Worm (Caenorhabditis elegans) whole organism, L2 larva: ENCODE results near the gene mpz-5.

Experiments used
- ZK546.5 ChIP-seq: sonication (generic microtip); optimal IDR thresholded peaks from 2 replicates; lab custom pipeline; 2017; ENCODE audit warnings: missing biosample characterization, missing genetic modification characterization
- ceh-16 ChIP-seq: fragments of 150-350 bp; optimal IDR thresholded peaks from 2 replicates; lab custom pipeline; 2014; ENCODE audit warnings: missing biosample characterization, missing genetic modification characterization
- elt-3 ChIP-seq: sonication (generic microtip); optimal IDR thresholded peaks from 2 replicates; lab custom pipeline; 2017; ENCODE audit warnings: missing biosample characterization, missing genetic modification characterization
- lin-13 ChIP-seq: fragments of 150-350 bp; optimal IDR thresholded peaks from 2 replicates; lab custom pipeline; 2014; ENCODE audit warnings: missing biosample characterization, missing genetic modification reagents, missing genetic modification characterization
- lsy-2 ChIP-seq, 2 experiments: fragments of 150-350 bp in 1 of 2; sonication (generic microtip) in 1 of 2; optimal IDR thresholded peaks; 2 replicates each; lab custom pipeline; 2014 to 2017; ENCODE audit warnings: missing biosample characterization in 2 of 2, missing genetic modification characterization in 2 of 2
- zag-1 ChIP-seq: fragments of 150-350 bp; optimal IDR thresholded peaks from 2 replicates; lab custom pipeline; 2014; ENCODE audit warnings: missing biosample characterization, missing genetic modification characterization
- ztf-11 ChIP-seq: sonication (generic microtip); optimal IDR thresholded peaks from 2 replicates; lab custom pipeline; 2017; ENCODE audit warnings: missing biosample characterization, missing genetic modification characterization

- no peak for TF ChIP-seq ztf-11 (tag; lab: Kevin White, UChicago)
- TF ChIP-seq lsy-2 (tag; optimal IDR thresholded peaks at IDR 0.05; lab: Kevin White, UChicago) = no peak
- TF ChIP-seq zag-1 (tag; lab: Kevin White, UChicago) = no peak
- TF ChIP-seq lin-13 (GFP tag; lab: Kevin White, UChicago) = no peak
- TF ChIP-seq ZK546.5 (tag; lab: Kevin White, UChicago) = no peak
- no peak for TF ChIP-seq elt-3 (tag; lab: Kevin White, UChicago)
- no peak for TF ChIP-seq ceh-16 (tag; lab: Kevin White, UChicago)
These were observed 23.6 kb downstream of the mpz-5 start, which contains the start of the genes unc-43 and Y43C5B.3 for ce11 chrIV:10349871-10350640.
